Fruit fly (Drosophila melanogaster) whole organism, embryonic: ENCODE measurements around the gene CG4953.
A peak's percentile ranks its signal among the peaks of the same experiment; 100 is the strongest.

Experiments
- ATbp ChIP-seq: fragments of 200-800 bp; sonication (Bioruptor generic); optimal IDR thresholded peaks from 2 replicates; lab custom pipeline; 2017; ENCODE audit warnings: missing biosample characterization, mild to moderate bottlenecking, missing genetic modification characterization, missing genetic modification reagents
- Bdp1 ChIP-seq: fragments of 200-800 bp; sonication (Bioruptor generic); optimal IDR thresholded peaks from 3 replicates; lab custom pipeline; 2016; ENCODE audit warnings: missing biosample characterization, missing genetic modification characterization
- BtbVII ChIP-seq: fragments of 200-800 bp; sonication (Bioruptor generic); optimal IDR thresholded peaks from 3 replicates; lab custom pipeline; 2017; ENCODE audit warnings: missing biosample characterization, mild to moderate bottlenecking, missing genetic modification characterization
- CG11247 ChIP-seq: fragments of 200-800 bp; sonication (Bioruptor generic); IDR thresholded peaks from 2 replicates; pipeline ENCODE4 v1.3.6; 2022; ENCODE audit warnings: missing biosample characterization, missing genetic modification characterization
- CG1233 ChIP-seq: fragments of 200-800 bp; sonication (Bioruptor generic); optimal IDR thresholded peaks from 4 replicates; lab custom pipeline; 2018; ENCODE audit warnings: missing biosample characterization, mild to moderate bottlenecking, missing genetic modification characterization
- CG14441 ChIP-seq: fragments of 200-800 bp; sonication (Bioruptor generic); IDR thresholded peaks from 2 replicates; pipeline ENCODE4 v1.3.6; 2022; ENCODE audit warnings: missing biosample characterization, missing genetic modification characterization
- CG14965 ChIP-seq: fragments of 200-800 bp; sonication (Bioruptor generic); optimal IDR thresholded peaks from 2 replicates; lab custom pipeline; 2016; ENCODE audit warnings: missing biosample characterization, missing genetic modification characterization, borderline replicate concordance
- CG15269 ChIP-seq: fragments of 200-800 bp; sonication (Bioruptor generic); optimal IDR thresholded peaks from 2 replicates; lab custom pipeline; 2018; ENCODE audit warnings: missing biosample characterization, mild to moderate bottlenecking, missing genetic modification characterization, moderate library complexity
- CG17568 ChIP-seq: fragments of 200-800 bp; sonication (Bioruptor generic); optimal IDR thresholded peaks from 2 replicates; lab custom pipeline; 2018; ENCODE audit warnings: missing biosample characterization, mild to moderate bottlenecking, missing genetic modification characterization, moderate library complexity
- CG3281 ChIP-seq: fragments of 200-800 bp; sonication (Bioruptor generic); optimal IDR thresholded peaks from 3 replicates; lab custom pipeline; 2017; ENCODE audit warnings: missing biosample characterization, mild to moderate bottlenecking, missing genetic modification characterization
- CG4854 ChIP-seq: fragments of 200-800 bp; sonication (Bioruptor generic); optimal IDR thresholded peaks from 2 replicates; lab custom pipeline; 2016; ENCODE audit warnings: missing biosample characterization, missing genetic modification characterization, inconsistent platforms
- CG7357 ChIP-seq: fragments of 200-800 bp; sonication (Bioruptor generic); IDR thresholded peaks from 3 replicates; pipeline ENCODE4 v1.3.6; 2022; ENCODE audit warnings: missing biosample characterization, missing genetic modification characterization
- CG7745 ChIP-seq: fragments of 200-800 bp; sonication (Bioruptor generic); optimal IDR thresholded peaks from 2 replicates; lab custom pipeline; 2018; ENCODE audit warnings: missing biosample characterization, mild to moderate bottlenecking, missing genetic modification characterization, moderate library complexity
- CG7963 ChIP-seq: fragments of 200-800 bp; sonication (Bioruptor generic); IDR thresholded peaks from 3 replicates; pipeline ENCODE4 v1.3.6; 2022; ENCODE audit warnings: missing biosample characterization, missing genetic modification characterization; ENCODE audit not compliant: partially characterized antibody
- CG8765 ChIP-seq: fragments of 200-800 bp; sonication (Bioruptor generic); IDR thresholded peaks from 2 replicates; pipeline ENCODE4 v1.3.6; 2022; ENCODE audit warnings: missing biosample characterization, missing genetic modification characterization
- CG8924 ChIP-seq: fragments of 200-800 bp; optimal IDR thresholded peaks from 3 replicates; lab custom pipeline; 2019; ENCODE audit warnings: missing biosample characterization, mild to moderate bottlenecking, missing genetic modification characterization, moderate library complexity
- Dref ChIP-seq: fragments of 200-800 bp; sonication (Bioruptor generic); IDR thresholded peaks from 2 replicates; pipeline ENCODE4 v1.3.6; 2022; ENCODE audit warnings: missing biosample characterization, missing genetic modification characterization
- Gug ChIP-seq: fragments of 200-800 bp; sonication (Bioruptor generic); IDR thresholded peaks from 4 replicates; pipeline ENCODE4 v1.3.6; 2022; ENCODE audit warnings: missing biosample characterization, missing genetic modification characterization
- Hmx ChIP-seq: fragments of 200-800 bp; sonication (Bioruptor generic); optimal IDR thresholded peaks from 2 replicates; lab custom pipeline; 2016; ENCODE audit warnings: missing biosample characterization, missing genetic modification characterization
- Hr39 ChIP-seq: fragments of >200 bp; optimal IDR thresholded peaks from 2 replicates; lab custom pipeline; 2017
- Med ChIP-seq: fragments of 200-800 bp; sonication (Bioruptor generic); peaks from one replicate; lab custom pipeline; 2016; ENCODE audit warnings: missing biosample characterization, missing genetic modification characterization, mild to moderate bottlenecking, inconsistent platforms, moderate library complexity
- Myb ChIP-seq: fragments of 200-800 bp; sonication (Bioruptor generic); optimal IDR thresholded peaks from 2 replicates; lab custom pipeline; 2016; ENCODE audit warnings: missing biosample characterization, missing genetic modification characterization
- Oaz ChIP-seq: fragments of 200-800 bp; sonication (Bioruptor generic); IDR thresholded peaks from 2 replicates; pipeline ENCODE4 v1.3.6; 2022; ENCODE audit warnings: missing biosample characterization, missing genetic modification characterization
- Opbp ChIP-seq: fragments of 200-800 bp; sonication (Bioruptor generic); IDR thresholded peaks from 3 replicates; pipeline ENCODE4 v1.3.6; 2022; ENCODE audit warnings: missing biosample characterization, missing genetic modification characterization; ENCODE audit not compliant: partially characterized antibody
- PHDP ChIP-seq: fragments of 200-800 bp; sonication (Bioruptor generic); optimal IDR thresholded peaks from 3 replicates; lab custom pipeline; 2018; ENCODE audit warnings: missing biosample characterization, mild to moderate bottlenecking, missing genetic modification characterization, moderate library complexity
- Rx ChIP-seq: fragments of 200-800 bp; sonication (Bioruptor generic); IDR thresholded peaks from 2 replicates; pipeline ENCODE4 v1.3.6; 2022; ENCODE audit warnings: missing biosample characterization, missing genetic modification characterization
- Side ChIP-seq: fragments of 200-800 bp; sonication (Bioruptor generic); optimal IDR thresholded peaks from 2 replicates; lab custom pipeline; 2016; ENCODE audit warnings: missing biosample characterization, missing genetic modification characterization
- Trl ChIP-seq, 3 experiments: fragments of >200 bp in 2 of 3; fragments of 200-800 bp in 1 of 3; sonication (Bioruptor generic) in 1 of 3; optimal IDR thresholded peaks; 2 replicates in 1 of 3; 3 replicates in 2 of 3; lab custom pipeline; 2016 to 2017; ENCODE audit warnings: missing biosample characterization in 1 of 3, missing genetic modification characterization in 1 of 3
- aop ChIP-seq: fragments of 200-800 bp; sonication (Bioruptor generic); IDR thresholded peaks from 2 replicates; pipeline ENCODE4 v1.3.6; 2022; ENCODE audit warnings: missing biosample characterization, missing genetic modification characterization
- ap ChIP-seq: fragments of 200-800 bp; sonication (Bioruptor generic); IDR thresholded peaks from 2 replicates; pipeline ENCODE4 v1.3.6; 2022; ENCODE audit warnings: missing biosample characterization, missing genetic modification characterization
- bab2 ChIP-seq: fragments of 200-800 bp; sonication (Bioruptor generic); optimal IDR thresholded peaks from 2 replicates; lab custom pipeline; 2016; ENCODE audit warnings: missing biosample characterization, missing genetic modification characterization
- cato ChIP-seq: fragments of 200-800 bp; sonication (Bioruptor generic); optimal IDR thresholded peaks from 2 replicates; lab custom pipeline; 2016; ENCODE audit warnings: missing biosample characterization, missing genetic modification characterization, borderline replicate concordance
- croc ChIP-seq: fragments of 200-800 bp; sonication (Bioruptor generic); conservative IDR thresholded peaks from 3 replicates; pipeline ENCODE4 v1.3.6; 2022; ENCODE audit warnings: missing biosample characterization, missing genetic modification characterization
- crol ChIP-seq: fragments of 200-800 bp; sonication (Bioruptor generic); IDR thresholded peaks from 2 replicates; pipeline ENCODE4 v1.3.6; 2022; ENCODE audit warnings: missing biosample characterization, missing genetic modification characterization
- dm ChIP-seq: fragments of 200-800 bp; sonication (Bioruptor generic); optimal IDR thresholded peaks from 3 replicates; lab custom pipeline; 2016; ENCODE audit warnings: missing biosample characterization, missing genetic modification characterization
- eyg ChIP-seq: fragments of 200-800 bp; sonication (Bioruptor generic); optimal IDR thresholded peaks from 3 replicates; lab custom pipeline; 2016; ENCODE audit warnings: missing biosample characterization, missing genetic modification characterization
- gt ChIP-seq: fragments of 200-800 bp; sonication (Bioruptor generic); IDR thresholded peaks from 2 replicates; pipeline ENCODE4 v1.3.6; 2022; ENCODE audit warnings: missing biosample characterization, missing genetic modification characterization
- ham ChIP-seq: fragments of 200-800 bp; sonication (Bioruptor generic); IDR thresholded peaks from 2 replicates; pipeline ENCODE4 v1.3.6; 2022; ENCODE audit warnings: missing biosample characterization, missing genetic modification characterization
- kni ChIP-seq: fragments of 200-800 bp; sonication (Bioruptor generic); optimal IDR thresholded peaks from 3 replicates; lab custom pipeline; 2017; ENCODE audit warnings: mild to moderate bottlenecking, missing biosample characterization, missing genetic modification reagents, missing genetic modification characterization
- mam ChIP-seq: fragments of 200-800 bp; sonication (Bioruptor generic); optimal IDR thresholded peaks from 3 replicates; lab custom pipeline; 2016; ENCODE audit warnings: missing biosample characterization, missing genetic modification characterization
- nom ChIP-seq: fragments of 200-800 bp; sonication (Bioruptor generic); optimal IDR thresholded peaks from 2 replicates; lab custom pipeline; 2017; ENCODE audit warnings: missing biosample characterization, missing genetic modification characterization, mild to moderate bottlenecking, moderate library complexity, missing genetic modification reagents
- pan ChIP-seq, 4 experiments: fragments of >200 bp in 3 of 4; fragments of 200-800 bp in 1 of 4; sonication (Bioruptor generic) in 1 of 4; optimal IDR thresholded peaks in 3 of 4; IDR thresholded peaks in 1 of 4; 2 replicates each; pipeline versions ENCODE4 v1.3.6 to Lab custom; 2017 to 2022; ENCODE audit warnings: missing biosample characterization in 2 of 4, missing genetic modification characterization in 2 of 4, mixed read lengths in 1 of 4
- phol ChIP-seq: fragments of 200-800 bp; sonication (Bioruptor generic); optimal IDR thresholded peaks from 3 replicates; lab custom pipeline; 2018; ENCODE audit warnings: missing biosample characterization, mild to moderate bottlenecking, missing genetic modification characterization, moderate library complexity
- ro ChIP-seq: fragments of 200-800 bp; sonication (Bioruptor generic); IDR thresholded peaks from 2 replicates; pipeline ENCODE4 v1.3.6; 2022; ENCODE audit warnings: missing biosample characterization, missing genetic modification characterization
- run ChIP-seq: fragments of 200-800 bp; sonication (Bioruptor generic); optimal IDR thresholded peaks from 3 replicates; lab custom pipeline; 2018; ENCODE audit warnings: missing biosample characterization, mild to moderate bottlenecking, missing genetic modification characterization
- sisA ChIP-seq: fragments of 200-800 bp; sonication (Bioruptor generic); IDR thresholded peaks from 2 replicates; pipeline ENCODE4 v1.3.6; 2022; ENCODE audit warnings: missing biosample characterization, missing genetic modification characterization
- stc ChIP-seq: fragments of 200-800 bp; sonication (Bioruptor generic); IDR thresholded peaks from 2 replicates; pipeline ENCODE4 v1.3.6; 2022; ENCODE audit warnings: missing biosample characterization, missing genetic modification characterization
- tll ChIP-seq, 2 experiments: fragments of 200-800 bp in 1 of 2; fragments of >200 bp in 1 of 2; sonication (Bioruptor generic) in 1 of 2; optimal IDR thresholded peaks; 2 replicates each; lab custom pipeline; 2017 to 2019; ENCODE audit warnings: missing biosample characterization in 2 of 2, missing genetic modification characterization in 2 of 2, mild to moderate bottlenecking in 1 of 2, moderate library complexity in 1 of 2
- vnd ChIP-seq: fragments of 200-800 bp; sonication (Bioruptor generic); IDR thresholded peaks from 3 replicates; pipeline ENCODE4 v1.3.6; 2022; ENCODE audit warnings: missing biosample characterization, missing genetic modification characterization; ENCODE audit not compliant: partially characterized antibody
- zfh2 ChIP-seq: fragments of 200-800 bp; sonication (Bioruptor generic); optimal IDR thresholded peaks from 2 replicates; lab custom pipeline; 2016; ENCODE audit warnings: missing biosample characterization, missing genetic modification characterization

CG4953 gene

DNA sequence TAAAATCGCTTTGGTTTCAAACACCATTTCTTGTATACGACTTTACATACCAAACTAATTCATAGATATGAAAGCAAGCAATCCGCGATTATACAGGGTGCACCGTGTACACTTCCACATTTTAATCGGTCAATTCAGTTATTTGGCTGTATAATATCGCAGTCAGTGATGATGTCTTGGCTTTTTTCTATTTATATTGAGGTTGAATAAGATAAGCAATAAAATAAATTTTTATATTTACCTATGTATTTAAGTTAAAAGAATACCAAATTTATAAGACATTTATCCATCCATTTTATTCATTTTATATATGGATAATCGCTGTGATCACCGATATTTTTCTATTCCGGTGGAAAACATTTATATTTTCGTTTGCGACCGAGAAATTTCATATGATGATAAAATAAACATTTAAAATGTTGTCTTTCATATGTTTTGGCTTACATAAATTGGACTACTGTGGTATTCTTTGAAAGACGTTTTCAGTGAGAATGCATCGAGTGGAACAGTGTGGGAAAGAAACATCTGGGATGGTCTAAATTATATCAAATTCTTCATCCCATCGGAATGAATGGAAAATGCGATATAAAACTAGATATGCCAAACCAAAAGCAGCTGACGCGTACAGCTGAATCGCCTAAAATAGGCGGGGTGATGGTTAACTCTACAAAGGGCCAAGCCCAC lies 39.6 kb upstream of the CG4953 start, which contains the start of gene CG5708 (continued):
- TF ChIP-seq CG8765 (GFP tag; lab: Robert Waterston, UW) (no peak), tll (GFP tag; optimal IDR thresholded peaks at IDR 0.05; lab: Kevin White, UChicago) (no peak), kni (GFP tag; lab: Kevin White, UChicago) (no peak), dm (GFP tag; lab: Kevin White, UChicago) (no peak), sisA (GFP tag; lab: Robert Waterston, UW) (no peak), nom (GFP tag; lab: Kevin White, UChicago) (no peak), mam (GFP tag; lab: Kevin White, UChicago) (no peak), CG11247 (GFP tag; lab: Robert Waterston, UW) (no peak), CG7745 (tag; lab: Kevin White, UChicago) (no peak), CG7357 (GFP tag; lab: Robert Waterston, UW) (no peak), ap (GFP tag; lab: Robert Waterston, UW) (no peak), CG14965 (GFP tag; lab: Kevin White, UChicago) (no peak), CG1233 (GFP tag; lab: Kevin White, UChicago) (no peak), Bdp1 (no peak), croc (no peak), bab2 (GFP tag; lab: Kevin White, UChicago) (no peak), Rx (GFP tag; lab: Robert Waterston, UW) (no peak), Myb (GFP tag; lab: Kevin White, UChicago) (no peak), CG3281 (GFP tag; lab: Kevin White, UChicago) (no peak), phol (tag; lab: Kevin White, UChicago) (peak; percentile 48), crol (no peak), aop (GFP tag; lab: Robert Waterston, UW) (no peak), eyg (GFP tag; lab: Kevin White, UChicago) (no peak), Side (GFP tag; lab: Kevin White, UChicago) (no peak), CG4854 (GFP tag; lab: Kevin White, UChicago) (no peak), CG17568 (GFP tag; lab: Kevin White, UChicago) (no peak), CG14441 (no peak), ro (GFP tag; lab: Robert Waterston, UW) (no peak), CG15269 (tag; lab: Kevin White, UChicago) (no peak), cato (GFP tag; lab: Kevin White, UChicago) (no peak), gt (GFP tag; lab: Robert Waterston, UW) (no peak), Dref (peak; percentile 56), Gug (no peak), CG8924 (tag; lab: Kevin White, UChicago) (peak; percentile 25), Hr39 (lab: Kevin White, UChicago) (no peak), run (tag; lab: Kevin White, UChicago) (no peak), Oaz (GFP tag; lab: Robert Waterston, UW) (no peak), ATbp (no peak), Med (peak; percentile 76), Trl (optimal IDR thresholded peaks at IDR 0.05; lab: Kevin White, UChicago) (no peak), Trl (GFP tag; optimal IDR thresholded peaks at IDR 0.05; lab: Kevin White, UChicago) (no peak), CG7963 (GFP tag; lab: Robert Waterston, UW) (no peak), vnd (GFP tag; lab: Robert Waterston, UW) (no peak), Hmx (GFP tag; lab: Kevin White, UChicago) (no peak), pan (optimal IDR thresholded peaks at IDR 0.05; lab: Kevin White, UChicago) (no peak), pan (GFP tag; optimal IDR thresholded peaks at IDR 0.05 in 1 of 2, IDR thresholded peaks at IDR 0.05 in 1 of 2) (no peak), stc (no peak), ham (GFP tag; lab: Robert Waterston, UW) (no peak), PHDP (tag; lab: Kevin White, UChicago) (no peak), BtbVII (no peak), zfh2 (GFP tag; lab: Kevin White, UChicago) (peak; percentile 2), Opbp (GFP tag; lab: Robert Waterston, UW) (peak; percentile 75; the same call in 2 of the 3 replicates)
